Worm (Caenorhabditis elegans) whole organism, L3 larva: ENCODE data around the gene atf-6.

Experiments used
- R02D3.7 ChIP-seq: fragments of 150-350 bp; optimal IDR thresholded peaks from 2 replicates; lab custom pipeline; 2014; ENCODE audit warnings: missing biosample characterization, missing genetic modification characterization
- ZK546.5 ChIP-seq: sonication (generic microtip); optimal IDR thresholded peaks from 2 replicates; lab custom pipeline; 2017; ENCODE audit warnings: missing biosample characterization, missing genetic modification characterization
- aly-2 ChIP-seq: fragments of 150-350 bp; optimal IDR thresholded peaks from 2 replicates; lab custom pipeline; 2014; ENCODE audit warnings: missing biosample characterization, missing genetic modification characterization
- ama-1 ChIP-seq: fragments of 150-350 bp; optimal IDR thresholded peaks from 2 replicates; lab custom pipeline; 2018
- ceh-16 ChIP-seq: sonication (generic microtip); optimal IDR thresholded peaks from 2 replicates; lab custom pipeline; 2017; ENCODE audit warnings: missing biosample characterization, missing genetic modification characterization
- ceh-28 ChIP-seq: fragments of 150-350 bp; optimal IDR thresholded peaks from 2 replicates; lab custom pipeline; 2014; ENCODE audit warnings: missing biosample characterization, missing genetic modification reagents, missing genetic modification characterization
- ceh-82 ChIP-seq: fragments of 150-350 bp; optimal IDR thresholded peaks from 2 replicates; lab custom pipeline; 2014; ENCODE audit warnings: missing biosample characterization, missing genetic modification characterization
- ceh-9 ChIP-seq: sonication (generic microtip); optimal IDR thresholded peaks from 2 replicates; lab custom pipeline; 2018; ENCODE audit warnings: missing biosample characterization, missing genetic modification characterization
- daf-12 ChIP-seq: fragments of 150-350 bp; optimal IDR thresholded peaks from 2 replicates; lab custom pipeline; 2014; ENCODE audit warnings: missing biosample characterization, missing genetic modification reagents, missing genetic modification characterization
- egl-27 ChIP-seq: sonication (generic microtip); optimal IDR thresholded peaks from 4 replicates; lab custom pipeline; 2017; ENCODE audit warnings: missing biosample characterization, missing genetic modification reagents, missing genetic modification characterization
- egl-5 ChIP-seq: fragments of 150-350 bp; optimal IDR thresholded peaks from 2 replicates; lab custom pipeline; 2017; ENCODE audit warnings: missing biosample characterization, missing genetic modification reagents, missing genetic modification characterization, inconsistent platforms
- elt-1 ChIP-seq: fragments of 150-350 bp; optimal IDR thresholded peaks from 2 replicates; lab custom pipeline; 2014; ENCODE audit warnings: missing biosample characterization, missing genetic modification characterization
- elt-2 ChIP-seq: sonication (generic microtip); optimal IDR thresholded peaks from 2 replicates; lab custom pipeline; 2016; ENCODE audit warnings: missing genetic modification reagents, mild to moderate bottlenecking, missing genetic modification characterization, missing compliant biosample characterization
- elt-3 ChIP-seq, 3 experiments: fragments of 150-350 bp in 1 of 3; sonication (generic microtip) in 2 of 3; optimal IDR thresholded peaks; 2 replicates in 2 of 3; 4 replicates in 1 of 3; lab custom pipeline; 2014 to 2017; ENCODE audit warnings: missing biosample characterization in 3 of 3, missing genetic modification characterization in 3 of 3
- eor-1 ChIP-seq, 2 experiments: fragments of 150-350 bp; optimal IDR thresholded peaks; 2 replicates each; lab custom pipeline; 2014 to 2018; ENCODE audit warnings: missing biosample characterization in 2 of 2, missing genetic modification characterization in 2 of 2
- fkh-10 ChIP-seq: sonication (generic microtip); optimal IDR thresholded peaks from 2 replicates; lab custom pipeline; 2017; ENCODE audit warnings: missing biosample characterization, missing genetic modification reagents, missing genetic modification characterization
- fkh-2 ChIP-seq: fragments of 150-350 bp; optimal IDR thresholded peaks from 2 replicates; lab custom pipeline; 2014; ENCODE audit warnings: missing biosample characterization, missing genetic modification reagents, missing genetic modification characterization
- fos-1 ChIP-seq: fragments of 150-350 bp; optimal IDR thresholded peaks from 2 replicates; lab custom pipeline; 2014; ENCODE audit warnings: missing biosample characterization, missing genetic modification characterization
- hmg-11 ChIP-seq: sonication (generic microtip); optimal IDR thresholded peaks from 2 replicates; lab custom pipeline; 2016; ENCODE audit warnings: missing genetic modification characterization, missing compliant biosample characterization
- jun-1 ChIP-seq: fragments of 150-350 bp; optimal IDR thresholded peaks from 2 replicates; lab custom pipeline; 2014; ENCODE audit warnings: missing biosample characterization, missing genetic modification reagents, missing genetic modification characterization
- lin-15B ChIP-seq: fragments of 150-350 bp; optimal IDR thresholded peaks from 2 replicates; lab custom pipeline; 2014; ENCODE audit warnings: missing biosample characterization, missing genetic modification characterization
- lin-39 ChIP-seq: fragments of 150-350 bp; optimal IDR thresholded peaks from 2 replicates; lab custom pipeline; 2018; ENCODE audit warnings: missing biosample characterization, missing genetic modification reagents, missing genetic modification characterization
- lsy-12 ChIP-seq: sonication (generic microtip); optimal IDR thresholded peaks from 2 replicates; lab custom pipeline; 2016; ENCODE audit warnings: mild to moderate bottlenecking, missing genetic modification characterization, missing compliant biosample characterization
- mdl-1 ChIP-seq: fragments of 150-350 bp; optimal IDR thresholded peaks from 2 replicates; lab custom pipeline; 2014; ENCODE audit warnings: missing biosample characterization, missing genetic modification characterization
- mml-1 ChIP-seq: fragments of 150-350 bp; sonication (generic microtip); optimal IDR thresholded peaks from 3 replicates; lab custom pipeline; 2014; ENCODE audit warnings: missing biosample characterization, missing genetic modification characterization
- nfya-1 ChIP-seq: sonication (generic microtip); optimal IDR thresholded peaks from 2 replicates; lab custom pipeline; 2017; ENCODE audit warnings: missing genetic modification characterization, mild to moderate bottlenecking, missing compliant biosample characterization, antibody characterized with exemption, moderate library complexity; ENCODE audit not compliant: insufficient read depth
- nhr-11 ChIP-seq: fragments of 150-350 bp; optimal IDR thresholded peaks from 2 replicates; lab custom pipeline; 2014; ENCODE audit warnings: missing biosample characterization, missing genetic modification characterization
- nhr-12 ChIP-seq: fragments of 150-350 bp; optimal IDR thresholded peaks from 2 replicates; lab custom pipeline; 2014; ENCODE audit warnings: missing biosample characterization, missing genetic modification characterization
- nhr-23 ChIP-seq: fragments of 150-350 bp; optimal IDR thresholded peaks from 2 replicates; lab custom pipeline; 2014; ENCODE audit warnings: missing biosample characterization, missing genetic modification reagents, missing genetic modification characterization
- nhr-237 ChIP-seq: fragments of 150-350 bp; optimal IDR thresholded peaks from 2 replicates; lab custom pipeline; 2014; ENCODE audit warnings: missing biosample characterization, missing genetic modification characterization
- nhr-25 ChIP-seq: sonication (generic microtip); optimal IDR thresholded peaks from 2 replicates; lab custom pipeline; 2017; ENCODE audit warnings: missing biosample characterization, missing genetic modification characterization
- nhr-28 ChIP-seq: fragments of 150-350 bp; optimal IDR thresholded peaks from 2 replicates; lab custom pipeline; 2014; ENCODE audit warnings: missing biosample characterization, missing genetic modification characterization
- nhr-43 ChIP-seq: sonication (generic microtip); optimal IDR thresholded peaks from 2 replicates; lab custom pipeline; 2016; ENCODE audit warnings: mild to moderate bottlenecking, missing genetic modification characterization, missing compliant biosample characterization; ENCODE audit not compliant: poor library complexity, severe bottlenecking
- nhr-67 ChIP-seq: fragments of 150-350 bp; optimal IDR thresholded peaks from 2 replicates; lab custom pipeline; 2014; ENCODE audit warnings: missing biosample characterization, missing genetic modification characterization
- nhr-76 ChIP-seq: fragments of 150-350 bp; sonication (generic microtip); optimal IDR thresholded peaks from 5 replicates; lab custom pipeline; 2014; ENCODE audit warnings: missing biosample characterization, missing genetic modification characterization
- nhr-77 ChIP-seq: fragments of 150-350 bp; optimal IDR thresholded peaks from 2 replicates; lab custom pipeline; 2014; ENCODE audit warnings: missing biosample characterization, missing genetic modification characterization
- pha-4 ChIP-seq: fragments of 150-350 bp; optimal IDR thresholded peaks from 2 replicates; lab custom pipeline; 2014; ENCODE audit warnings: missing biosample characterization, missing genetic modification reagents, missing genetic modification characterization
- pqm-1 ChIP-seq: fragments of 150-350 bp; optimal IDR thresholded peaks from 2 replicates; lab custom pipeline; 2017; ENCODE audit warnings: missing biosample characterization, missing genetic modification characterization, inconsistent platforms
- sea-2 ChIP-seq: fragments of 150-350 bp; sonication (generic microtip); optimal IDR thresholded peaks from 4 replicates; lab custom pipeline; 2014; ENCODE audit warnings: missing biosample characterization, missing genetic modification reagents, missing genetic modification characterization
- skn-1 ChIP-seq: fragments of 150-350 bp; optimal IDR thresholded peaks from 2 replicates; lab custom pipeline; 2014; ENCODE audit warnings: missing biosample characterization, missing genetic modification characterization
- snpc-4 ChIP-seq: fragments of 150-350 bp; optimal IDR thresholded peaks from 2 replicates; lab custom pipeline; 2014; ENCODE audit warnings: missing biosample characterization, missing genetic modification characterization
- tbx-2 ChIP-seq: sonication (generic microtip); optimal IDR thresholded peaks from 2 replicates; lab custom pipeline; 2016; ENCODE audit warnings: mild to moderate bottlenecking, missing genetic modification characterization, missing compliant biosample characterization
- unc-39 ChIP-seq: sonication (generic microtip); optimal IDR thresholded peaks from 4 replicates; lab custom pipeline; 2017; ENCODE audit warnings: missing biosample characterization, missing genetic modification characterization
- unc-62 ChIP-seq: fragments of 150-350 bp; sonication (generic microtip); optimal IDR thresholded peaks from 4 replicates; lab custom pipeline; 2014; ENCODE audit warnings: missing biosample characterization, missing genetic modification reagents, missing genetic modification characterization
- zag-1 ChIP-seq: fragments of 150-350 bp; optimal IDR thresholded peaks from 2 replicates; lab custom pipeline; 2014; ENCODE audit warnings: missing biosample characterization, missing genetic modification characterization
- ztf-11 ChIP-seq: fragments of 150-350 bp; optimal IDR thresholded peaks from 2 replicates; lab custom pipeline; 2014; ENCODE audit warnings: missing biosample characterization, missing genetic modification characterization
- ztf-4 ChIP-seq: fragments of 150-350 bp; optimal IDR thresholded peaks from 2 replicates; lab custom pipeline; 2014; ENCODE audit warnings: missing biosample characterization, missing genetic modification characterization

atf-6 gene

DNA sequence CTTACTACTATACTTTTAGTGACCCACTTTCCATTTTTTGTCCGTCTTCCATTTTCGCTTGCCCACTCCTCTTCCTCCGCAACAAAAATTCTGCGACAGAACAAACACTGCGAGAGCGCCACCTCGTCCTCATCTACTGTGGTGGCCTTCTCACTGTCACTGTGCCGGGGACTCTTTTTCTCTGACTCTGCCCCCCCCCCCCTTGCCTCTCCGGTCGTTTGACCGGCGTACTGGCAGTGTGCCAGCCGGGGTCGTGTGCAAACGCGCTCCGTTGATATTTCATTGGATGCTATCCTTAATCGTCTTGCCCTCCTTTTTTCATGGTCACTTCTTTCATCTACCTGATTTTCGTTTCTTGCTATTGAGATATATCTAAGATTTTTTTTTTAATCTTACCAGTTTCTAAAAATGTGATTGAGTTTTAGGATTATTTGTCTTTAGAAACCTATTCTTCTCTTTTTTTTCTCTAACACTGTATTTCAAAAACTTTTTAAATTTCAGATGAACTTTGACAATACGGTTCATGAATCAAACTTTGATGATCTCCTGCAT lies at the start of gene atf-6:
atf-6 (plus strand) TSS at position 502 of the 552 bp plus-strand sequence.
- no peak for TF ChIP-seq sea-2 (GFP tag; lab: Kevin White, UChicago)
- TF ChIP-seq skn-1 (tag; lab: Kevin White, UChicago) = peak; percentile 53
- no peak for TF ChIP-seq daf-12 (tag; lab: Kevin White, UChicago)
- peak; percentile 82 for TF ChIP-seq nhr-25 (tag; lab: Kevin White, UChicago)
- TF ChIP-seq ztf-4 (tag; lab: Kevin White, UChicago) = no peak
- TF ChIP-seq egl-27 (tag; lab: Kevin White, UChicago) = no peak
- peak; percentile 84 for TF ChIP-seq nfya-1 (tag; lab: Kevin White, UChicago)
- TF ChIP-seq ZK546.5 = no peak
- peak; percentile 61 for TF ChIP-seq ceh-28 (tag; lab: Kevin White, UChicago)
- no peak for TF ChIP-seq nhr-12 (tag; lab: Kevin White, UChicago)
- TF ChIP-seq pha-4 (tag; lab: Kevin White, UChicago) = peak; percentile 90
- TF ChIP-seq nhr-28 (tag; lab: Kevin White, UChicago) = no peak
- TF ChIP-seq fos-1 = no peak
- no peak for TF ChIP-seq eor-1 (tag; optimal IDR thresholded peaks at IDR 0.05; lab: Kevin White, UChicago)
- TF ChIP-seq ama-1 (lab: Kevin White, UChicago) = no peak
- TF ChIP-seq lsy-12 (tag; lab: Kevin White, UChicago) = peak; percentile 94
- no peak for TF ChIP-seq nhr-11 (tag; lab: Kevin White, UChicago)
- TF ChIP-seq fkh-10 (GFP tag; lab: Kevin White, UChicago) = no peak
- TF ChIP-seq jun-1 = peak; percentile 67
- TF ChIP-seq nhr-43 (tag; lab: Kevin White, UChicago) = peak; percentile 65
- TF ChIP-seq mdl-1 (tag; lab: Kevin White, UChicago) = no peak
- no peak for TF ChIP-seq ztf-11 (tag; lab: Kevin White, UChicago)
- TF ChIP-seq ceh-9 (tag; lab: Kevin White, UChicago) = no peak
- TF ChIP-seq ceh-16 (tag; lab: Kevin White, UChicago) = no peak
- TF ChIP-seq zag-1 = no peak
- no peak for TF ChIP-seq pqm-1
- TF ChIP-seq nhr-23 (tag; lab: Kevin White, UChicago) = peak; percentile 96
- TF ChIP-seq elt-3 (tag; optimal IDR thresholded peaks at IDR 0.05; lab: Kevin White, UChicago) = peak in 1 of 3 experiments; percentile 42
- no peak for TF ChIP-seq mml-1 (tag; lab: Kevin White, UChicago)
- TF ChIP-seq lin-15B = peak; percentile 78
- peak; percentile 15 for TF ChIP-seq R02D3.7 (tag; lab: Kevin White, UChicago)
- peak; percentile 97 for TF ChIP-seq hmg-11 (tag; lab: Kevin White, UChicago)
- TF ChIP-seq aly-2 (tag; lab: Kevin White, UChicago) = no peak
- TF ChIP-seq elt-2 (tag; lab: Kevin White, UChicago) = peak; percentile 78
- TF ChIP-seq nhr-77 = no peak
- no peak for TF ChIP-seq egl-5
- peak; percentile 51 for TF ChIP-seq unc-62 (GFP tag; lab: Kevin White, UChicago)
- TF ChIP-seq nhr-237 = no peak
- no peak for TF ChIP-seq nhr-67 (tag; lab: Kevin White, UChicago)
- peak; percentile 60 for TF ChIP-seq elt-1 (tag; lab: Kevin White, UChicago)
- peak; percentile 99 for TF ChIP-seq lin-39 (tag; lab: Kevin White, UChicago)
- TF ChIP-seq tbx-2 (tag; lab: Kevin White, UChicago) = peak; percentile 79
- no peak for TF ChIP-seq unc-39 (tag; lab: Kevin White, UChicago)
- TF ChIP-seq snpc-4 (tag; lab: Kevin White, UChicago) = peak; percentile 43
- no peak for TF ChIP-seq fkh-2 (tag; lab: Kevin White, UChicago)
- TF ChIP-seq nhr-76 (tag; lab: Kevin White, UChicago) = no peak
- TF ChIP-seq ceh-82 (tag; lab: Kevin White, UChicago) = no peak
